Worm (Caenorhabditis elegans) whole organism, late embryonic: ENCODE measurements around the gene lipl-1.

Experiments
- C38D4.7 ChIP-seq: fragments of 200-800 bp; sonication (Bioruptor generic); optimal IDR thresholded peaks from 2 replicates; lab custom pipeline; 2018; ENCODE audit warnings: mild to moderate bottlenecking, missing genetic modification characterization, moderate library complexity, missing compliant biosample characterization
- K02D7.2 ChIP-seq: sonication (generic microtip); optimal IDR thresholded peaks from 2 replicates; lab custom pipeline; 2017; ENCODE audit warnings: mild to moderate bottlenecking, missing genetic modification characterization, missing compliant biosample characterization
- ceh-31 ChIP-seq: sonication (generic microtip); optimal IDR thresholded peaks from 2 replicates; lab custom pipeline; 2016; ENCODE audit warnings: missing genetic modification characterization, missing compliant biosample characterization
- dmd-4 ChIP-seq: sonication (generic microtip); optimal IDR thresholded peaks from 2 replicates; lab custom pipeline; 2016; ENCODE audit warnings: borderline replicate concordance, missing genetic modification characterization, missing compliant biosample characterization
- elt-2 ChIP-seq: sonication (generic microtip); optimal IDR thresholded peaks from 2 replicates; lab custom pipeline; 2016; ENCODE audit warnings: missing genetic modification reagents, missing genetic modification characterization, missing compliant biosample characterization
- madf-2 ChIP-seq: sonication (generic microtip); optimal IDR thresholded peaks from 2 replicates; lab custom pipeline; 2017; ENCODE audit warnings: missing genetic modification characterization, missing compliant biosample characterization
- pha-4 ChIP-seq: fragments of 150-350 bp; optimal IDR thresholded peaks from 2 replicates; lab custom pipeline; 2018; ENCODE audit warnings: missing biosample characterization, missing genetic modification reagents, missing genetic modification characterization
- tbx-2 ChIP-seq: sonication (generic microtip); optimal IDR thresholded peaks from 2 replicates; lab custom pipeline; 2016; ENCODE audit warnings: missing genetic modification characterization, missing compliant biosample characterization

DNA sequence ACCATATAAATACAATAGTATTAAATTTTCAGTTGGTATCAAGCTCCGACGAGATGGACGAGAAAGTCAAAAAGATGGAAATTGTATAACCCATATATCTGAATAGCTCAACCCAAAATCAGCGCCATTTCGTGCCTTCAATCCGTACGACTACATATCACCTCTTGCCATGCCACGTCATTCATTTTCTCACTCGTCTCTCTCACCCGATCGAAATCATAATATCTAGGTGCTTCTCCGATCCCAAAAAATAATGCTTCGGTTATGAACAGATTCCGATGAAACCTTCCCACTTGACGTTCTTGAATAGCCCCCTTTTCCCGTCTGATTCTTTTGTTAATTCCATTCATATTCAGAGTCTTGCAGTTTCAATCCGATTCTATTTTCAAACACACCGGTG lies 38.4 kb upstream of the lipl-1 start:
- TF ChIP-seq dmd-4 (tag; lab: Kevin White, UChicago) (no peak), C38D4.7 (no peak), tbx-2 (no peak), ceh-31 (no peak), elt-2 (tag; lab: Kevin White, UChicago) (no peak), madf-2 (tag; lab: Kevin White, UChicago) (no peak), K02D7.2 (tag; lab: Kevin White, UChicago) (no peak), pha-4 (tag; lab: Kevin White, UChicago) (no peak)
